Worm (Caenorhabditis elegans): ENCODE data around the gene K05F1.1.
"Not testable (repeated sequence)": the region's sequence is repeated elsewhere in the genome, so short reads cannot be mapped to it uniquely, and the experiment has no call there.

The K05F1.1 gene

DNA sequence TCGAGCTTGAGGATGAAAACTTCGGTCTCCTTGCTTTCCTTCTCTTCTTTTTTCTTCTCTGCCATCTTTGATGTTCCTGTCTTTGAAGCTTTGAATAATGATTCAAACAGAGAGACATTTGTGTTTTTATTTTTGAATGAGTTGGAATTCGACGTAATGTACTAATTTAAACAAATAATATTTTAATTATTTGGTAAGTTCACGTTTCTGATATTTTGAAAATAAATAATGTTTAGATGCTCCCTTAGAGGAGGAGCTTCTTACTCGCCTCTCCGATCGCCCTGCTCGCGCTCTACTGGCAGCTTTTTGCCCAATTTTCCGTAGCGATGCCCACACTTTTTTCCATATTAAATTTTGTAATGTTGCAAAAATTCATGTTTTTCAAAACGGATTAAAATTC is at the start of gene K05F1.1, which contains the start of gene K05F1.9:
TSS of gene K05F1.1 (plus strand) at position 308 of the 400 bp plus-strand sequence.
TSS of gene K05F1.9 (minus strand) at position 101 of the 400 bp plus-strand sequence.
- no peak for TF ChIP-seq aly-2 (tag; optimal IDR thresholded peaks at IDR 0.05)
- no peak for TF ChIP-seq egl-27 (tag; optimal IDR thresholded peaks at IDR 0.05)
- TF ChIP-seq crh-2 (tag; optimal IDR thresholded peaks at IDR 0.05): no peak
- TF ChIP-seq unc-62 (GFP tag; optimal IDR thresholded peaks at IDR 0.05): no peak
- no peak for TF ChIP-seq nhr-12 (tag; optimal IDR thresholded peaks at IDR 0.05)
- no peak for TF ChIP-seq mbf-1 (tag; optimal IDR thresholded peaks at IDR 0.05)
- no peak for TF ChIP-seq ZK546.5 (tag; optimal IDR thresholded peaks at IDR 0.05)

DNA sequence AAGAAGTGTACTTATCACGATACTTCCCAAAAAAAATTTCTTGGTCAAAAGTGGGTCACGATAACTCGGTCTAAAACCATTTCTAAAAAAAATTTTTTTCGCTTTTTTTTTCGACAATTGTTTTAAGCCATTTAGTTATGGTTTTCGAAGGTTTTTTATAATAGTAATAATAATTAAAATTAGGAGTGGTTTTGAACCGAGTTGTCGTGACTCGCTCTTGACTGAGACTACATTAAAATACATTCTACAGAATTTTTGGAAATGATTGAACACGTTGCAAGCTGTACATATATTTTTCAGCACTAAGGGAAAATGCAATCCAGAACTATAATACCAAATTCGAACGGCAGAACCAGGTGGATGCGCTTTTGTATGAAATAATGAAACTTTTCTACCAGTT is 47.0 kb upstream of the K05F1.1 start, which contains the start of gene F10C1.8:
TSS of gene F10C1.8 (plus strand) at position 301 of the 400 bp plus-strand sequence.
- TF ChIP-seq snpc-4 (tag; optimal IDR thresholded peaks at IDR 0.05): no peak
- TF ChIP-seq ceh-16 (tag; optimal IDR thresholded peaks at IDR 0.05): no peak
- no peak for TF ChIP-seq unc-39 (tag; optimal IDR thresholded peaks at IDR 0.05)
- no peak for TF ChIP-seq crh-2 (tag; optimal IDR thresholded peaks at IDR 0.05)
- no peak for TF ChIP-seq lin-11 (tag; optimal IDR thresholded peaks at IDR 0.05)
- TF ChIP-seq skn-1 (tag; optimal IDR thresholded peaks at IDR 0.05): no peak
- no peak for TF ChIP-seq nhr-6 (tag; optimal IDR thresholded peaks at IDR 0.05)
- no peak for TF ChIP-seq sma-9 (GFP tag; optimal IDR thresholded peaks at IDR 0.05)
- no peak for TF ChIP-seq sma-9 (tag; optimal IDR thresholded peaks at IDR 0.05)
- no peak for TF ChIP-seq nhr-21 (tag; optimal IDR thresholded peaks at IDR 0.05)
- TF ChIP-seq zag-1 (tag; optimal IDR thresholded peaks at IDR 0.05): no peak
- TF ChIP-seq R02D3.7 (tag; optimal IDR thresholded peaks at IDR 0.05): no peak

DNA sequence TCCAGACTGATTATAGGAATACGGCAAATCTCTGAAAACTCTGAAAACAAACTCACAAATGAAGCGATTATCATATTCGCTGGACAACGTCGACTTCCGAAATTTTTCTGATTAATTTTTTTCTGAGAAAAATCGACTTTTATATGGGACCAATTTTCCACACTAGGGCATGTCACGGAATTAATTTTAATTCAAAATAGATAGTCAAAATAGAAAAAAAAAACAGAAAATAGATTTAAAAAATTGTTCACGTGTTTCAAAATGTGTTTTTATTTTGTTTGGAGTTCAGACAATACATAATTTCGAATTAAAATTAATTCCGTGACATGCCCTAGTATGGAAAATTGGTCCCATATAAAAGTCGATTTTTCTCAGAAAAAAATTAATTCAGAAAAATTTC is 43.5 kb upstream of the K05F1.1 start, which contains the start of the genes F10C1.3 and F10C1.23:
TSS of gene F10C1.3 (minus strand) at position 101 of the 400 bp plus-strand sequence.
TSS of gene F10C1.23 (plus strand) at position 385 of the 400 bp plus-strand sequence.
- not testable (repeated sequence) for TF ChIP-seq nhr-23, R02D3.7, mdl-1 (tag; optimal IDR thresholded peaks at IDR 0.05)

DNA sequence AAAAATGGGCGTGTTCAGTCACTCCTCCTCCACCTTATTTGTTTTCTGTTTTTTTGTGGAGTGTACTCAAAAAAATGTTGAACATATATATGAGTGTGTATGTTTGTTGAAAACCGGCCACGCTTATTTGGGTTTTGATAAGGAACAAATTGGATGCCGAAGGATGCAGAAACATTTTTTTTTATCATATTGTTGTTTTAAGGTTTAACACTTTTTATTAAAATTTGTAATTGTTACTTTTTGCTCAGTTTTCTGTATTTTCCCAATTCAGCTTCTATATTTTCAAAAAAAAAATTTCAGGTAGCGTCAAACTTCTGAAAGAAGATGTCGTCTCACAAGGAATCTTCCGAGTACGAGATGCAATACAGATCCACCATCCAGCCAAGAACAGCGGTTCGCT is 35.9 kb upstream of the K05F1.1 start, which contains the start of gene ifb-1:
TSS of gene ifb-1 (plus strand) at position 301 of the 400 bp plus-strand sequence.
- TF ChIP-seq peb-1 (tag; optimal IDR thresholded peaks at IDR 0.05): no peak
- no peak for TF ChIP-seq R02D3.7 (tag; optimal IDR thresholded peaks at IDR 0.05)
- no peak for TF ChIP-seq nhr-237 (tag; optimal IDR thresholded peaks at IDR 0.05)
- no peak for TF ChIP-seq gmeb-1 (tag; optimal IDR thresholded peaks at IDR 0.05)
- TF ChIP-seq mab-5 (tag; optimal IDR thresholded peaks at IDR 0.05): no peak
- TF ChIP-seq egl-27 (tag; optimal IDR thresholded peaks at IDR 0.05): no peak
- no peak for TF ChIP-seq fos-1 (tag; optimal IDR thresholded peaks at IDR 0.05)
- TF ChIP-seq F13H6.1 (tag; optimal IDR thresholded peaks at IDR 0.05): no peak
- no peak for TF ChIP-seq lin-39 (tag; optimal IDR thresholded peaks at IDR 0.05)
- no peak for TF ChIP-seq ceh-82 (tag; optimal IDR thresholded peaks at IDR 0.05)
- no peak for TF ChIP-seq aly-2 (tag; optimal IDR thresholded peaks at IDR 0.05)

DNA sequence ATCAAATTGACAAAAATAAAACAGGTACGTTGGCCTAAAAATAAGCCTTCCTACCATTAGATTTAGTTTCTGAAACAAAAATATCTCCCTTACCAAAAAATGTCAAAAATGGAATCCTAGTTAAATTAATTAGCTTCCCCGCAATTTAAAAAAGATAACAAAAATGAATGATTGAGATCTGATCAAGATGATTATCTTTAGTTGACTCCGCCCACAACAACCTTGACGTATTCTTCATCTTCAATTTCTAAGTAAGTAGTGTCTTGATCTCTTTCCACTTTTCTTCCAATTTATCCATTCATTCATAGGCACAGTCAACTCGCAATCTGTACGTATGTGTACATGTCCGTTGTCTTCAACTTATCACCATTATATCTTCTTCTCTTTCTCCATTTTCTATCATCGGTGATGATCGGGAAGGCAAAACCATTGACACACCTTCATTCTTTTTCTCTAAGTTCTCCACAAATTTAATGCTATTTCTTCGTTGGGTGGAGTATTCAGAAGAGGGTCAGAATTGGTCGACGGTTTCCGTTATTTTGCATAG is 32.8 kb upstream of the K05F1.1 start:
- TF ChIP-seq nhr-6 (tag; optimal IDR thresholded peaks at IDR 0.05) (no peak), mdl-1 (tag; optimal IDR thresholded peaks at IDR 0.05) (no peak), dmd-4 (tag; optimal IDR thresholded peaks at IDR 0.05) (no peak), nhr-12 (tag; optimal IDR thresholded peaks at IDR 0.05) (no peak), blmp-1 (tag; optimal IDR thresholded peaks at IDR 0.05; ENCODE audit: insufficient read depth) (no peak), egl-27 (tag; optimal IDR thresholded peaks at IDR 0.05) (no peak), F13H6.1 (tag; optimal IDR thresholded peaks at IDR 0.05) (no peak), peb-1 (tag; optimal IDR thresholded peaks at IDR 0.05) (no peak), nhr-25 (tag; optimal IDR thresholded peaks at IDR 0.05) (peak; percentile 0), gmeb-1 (tag; optimal IDR thresholded peaks at IDR 0.05) (no peak), ztf-4 (tag; optimal IDR thresholded peaks at IDR 0.05) (no peak), alr-1 (tag; optimal IDR thresholded peaks at IDR 0.05) (no peak), ceh-16 (tag; optimal IDR thresholded peaks at IDR 0.05) (peak; percentile 19), ama-1 (optimal IDR thresholded peaks at IDR 0.05) (no peak), lin-13 (GFP tag; optimal IDR thresholded peaks at IDR 0.05) (no peak), lsy-2 (tag; optimal IDR thresholded peaks at IDR 0.05) (no peak), elt-3 (tag; optimal IDR thresholded peaks at IDR 0.05) (no peak), elt-1 (tag; optimal IDR thresholded peaks at IDR 0.05) (peak; percentile 8), unc-62 (GFP tag; optimal IDR thresholded peaks at IDR 0.05) (no peak), lin-11 (tag; optimal IDR thresholded peaks at IDR 0.05) (no peak), nhr-11 (tag; optimal IDR thresholded peaks at IDR 0.05) (no peak), C34F6.9 (tag; optimal IDR thresholded peaks at IDR 0.05) (no peak), sma-9 (GFP tag; optimal IDR thresholded peaks at IDR 0.05) (peak; percentile 43), sma-9 (tag; optimal IDR thresholded peaks at IDR 0.05) (no peak), snpc-4 (tag; optimal IDR thresholded peaks at IDR 0.05) (no peak), crh-2 (tag; optimal IDR thresholded peaks at IDR 0.05) (no peak), nhr-129 (tag; optimal IDR thresholded peaks at IDR 0.05) (no peak), ztf-1 (GFP tag; conservative IDR thresholded peaks at IDR 0.05) (no peak), lin-39 (tag; optimal IDR thresholded peaks at IDR 0.05) (no peak)

Measured in whole organism, L2 larva.